In the genomic region with DNA sequence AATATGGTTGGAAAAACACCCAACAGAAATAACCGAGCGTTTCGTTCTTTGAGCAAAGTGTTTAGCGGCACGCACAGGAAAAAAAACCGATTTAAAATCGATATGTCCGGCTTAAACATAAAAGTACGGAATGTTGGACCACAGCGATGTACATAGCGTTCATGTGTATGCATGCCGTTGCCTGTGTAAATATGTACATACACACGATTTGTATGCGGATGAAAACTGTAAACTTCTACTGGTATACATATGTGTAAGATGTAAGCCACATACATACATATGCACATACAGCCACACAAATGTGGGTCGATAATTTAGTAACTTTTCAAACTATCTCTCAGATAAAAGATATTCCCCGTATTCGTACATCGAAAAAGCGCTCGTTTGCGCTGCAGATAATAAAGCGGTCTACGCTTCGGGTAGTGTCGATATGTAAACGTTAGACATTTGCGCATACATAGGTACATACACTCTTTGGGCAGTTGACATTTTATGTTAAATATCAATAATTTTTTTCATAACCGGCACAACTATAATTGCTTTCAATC, we compare ENCODE assay signal across 1 fruit fly cellular context.
TF ChIP-seq lines count a peak whose summit lies in the region.

No protein-coding gene starts in this region.

TF ChIP-seq in whole organism, embryonic, 481 proteins besides CTCF, POLR2A, EP300 and RAD21 (continued from another document and continues in another):
- TF ChIP-seq CG2120 (GFP tag; optimal IDR thresholded peaks at IDR 0.05; lab: Kevin White, UChicago) (no peak), HmgD (GFP tag; optimal IDR thresholded peaks at IDR 0.05; lab: Kevin White, UChicago) (no peak), disco-r (GFP tag; optimal IDR thresholded peaks at IDR 0.05; lab: Kevin White, UChicago) (no peak), CG2875 (GFP tag; optimal IDR thresholded peaks at IDR 0.05; lab: Kevin White, UChicago) (peak; percentile 27), Dp (GFP tag; optimal IDR thresholded peaks at IDR 0.05; lab: Kevin White, UChicago) (no peak), CG17328 (GFP tag; IDR thresholded peaks at IDR 0.05; lab: Robert Waterston, UW) (no peak), CG15479 (GFP tag; optimal IDR thresholded peaks at IDR 0.05; lab: Kevin White, UChicago) (peak; percentile 81), Side (GFP tag; optimal IDR thresholded peaks at IDR 0.05; lab: Kevin White, UChicago) (peak; percentile 1), ato (GFP tag; IDR thresholded peaks at IDR 0.05; lab: Robert Waterston, UW; ENCODE audit: partially characterized antibody) (no peak), sens-2 (GFP tag; IDR thresholded peaks at IDR 0.05; lab: Robert Waterston, UW) (no peak), Six4 (GFP tag; optimal IDR thresholded peaks at IDR 0.05; lab: Kevin White, UChicago) (no peak), peb (GFP tag; IDR thresholded peaks at IDR 0.05; lab: Robert Waterston, UW) (peak; percentile 33; the same call in 1 of the 2 replicates), ac (GFP tag; optimal IDR thresholded peaks at IDR 0.05; lab: Kevin White, UChicago) (peak; percentile 73), CG8765 (GFP tag; IDR thresholded peaks at IDR 0.05; lab: Robert Waterston, UW) (no peak), HLH3B (GFP tag; IDR thresholded peaks at IDR 0.05; lab: Robert Waterston, UW) (peak; percentile 29; the same call in 1 of the 2 replicates), sqz (GFP tag; optimal IDR thresholded peaks at IDR 0.05; lab: Kevin White, UChicago) (peak; percentile 64), CG2712 (tag; optimal IDR thresholded peaks at IDR 0.05; lab: Kevin White, UChicago) (peak; percentile 9), CG14710 (tag; optimal IDR thresholded peaks at IDR 0.05; lab: Kevin White, UChicago) (peak; percentile 50), jing (GFP tag; optimal IDR thresholded peaks at IDR 0.05; lab: Kevin White, UChicago) (no peak), bigmax (GFP tag; optimal IDR thresholded peaks at IDR 0.05; lab: Kevin White, UChicago) (no peak), B-H2 (GFP tag; optimal IDR thresholded peaks at IDR 0.05; lab: Kevin White, UChicago) (peak; percentile 31), Sox102F (GFP tag; optimal IDR thresholded peaks at IDR 0.05; lab: Kevin White, UChicago) (no peak), Ada2b (GFP tag; IDR thresholded peaks at IDR 0.05; lab: Robert Waterston, UW) (no peak), pum (GFP tag; optimal IDR thresholded peaks at IDR 0.05; lab: Kevin White, UChicago) (no peak), Deaf1 (tag; optimal IDR thresholded peaks at IDR 0.05; lab: Kevin White, UChicago) (peak; percentile 81), sob (GFP tag; IDR thresholded peaks at IDR 0.05; lab: Robert Waterston, UW) (no peak; the same call in 1 of the 2 replicates), CG9437 (GFP tag; optimal IDR thresholded peaks at IDR 0.05; lab: Kevin White, UChicago) (no peak), ase (GFP tag; IDR thresholded peaks at IDR 0.05; lab: Robert Waterston, UW) (no peak), CG6254 (GFP tag; optimal IDR thresholded peaks at IDR 0.05; lab: Kevin White, UChicago) (peak; percentile 11), CG33213 (GFP tag; optimal IDR thresholded peaks at IDR 0.05; lab: Kevin White, UChicago) (peak; percentile 41), CG8089 (GFP tag; optimal IDR thresholded peaks at IDR 0.05; lab: Kevin White, UChicago) (peak; percentile 26), sens (GFP tag; lab: Kevin White, UChicago) (peak; percentile 86), sisA (GFP tag; IDR thresholded peaks at IDR 0.05; lab: Robert Waterston, UW) (no peak), fd102C (GFP tag; optimal IDR thresholded peaks at IDR 0.05; lab: Kevin White, UChicago) (peak; percentile 46), CG12104 (GFP tag; optimal IDR thresholded peaks at IDR 0.05; lab: Kevin White, UChicago) (no peak), tll (GFP tag; optimal IDR thresholded peaks at IDR 0.05; lab: Kevin White, UChicago) (no peak), CG13296 (GFP tag; optimal IDR thresholded peaks at IDR 0.05; lab: Kevin White, UChicago) (peak; percentile 80), CG11695 (GFP tag; IDR thresholded peaks at IDR 0.05; lab: Robert Waterston, UW) (peak; percentile 55; the same call in 1 of the 3 replicates), Doc3 (GFP tag; IDR thresholded peaks at IDR 0.05; lab: Robert Waterston, UW; ENCODE audit: partially characterized antibody) (no peak), bowl (GFP tag; IDR thresholded peaks at IDR 0.05; lab: Robert Waterston, UW) (no peak), CG1603 (tag; optimal IDR thresholded peaks at IDR 0.05; lab: Kevin White, UChicago) (peak; percentile 19), luna (GFP tag; optimal IDR thresholded peaks at IDR 0.05; lab: Kevin White, UChicago) (no peak), gsb-n (tag; optimal IDR thresholded peaks at IDR 0.05; lab: Kevin White, UChicago) (no peak), fd64A (GFP tag; optimal IDR thresholded peaks at IDR 0.05; lab: Kevin White, UChicago) (peak; percentile 75), Hr39 (optimal IDR thresholded peaks at IDR 0.05; lab: Kevin White, UChicago) (no peak), CG34376 (GFP tag; optimal IDR thresholded peaks at IDR 0.05; lab: Kevin White, UChicago) (peak; percentile 80), CG1529 (GFP tag; optimal IDR thresholded peaks at IDR 0.05; lab: Kevin White, UChicago) (peak; percentile 40), CG32767 (GFP tag; IDR thresholded peaks at IDR 0.05; lab: Robert Waterston, UW) (peak; percentile 69; the same call in 1 of the 2 replicates), CG43689 (GFP tag; IDR thresholded peaks at IDR 0.05; lab: Robert Waterston, UW) (no peak), lola (GFP tag; optimal IDR thresholded peaks at IDR 0.05; lab: Kevin White, UChicago) (peak in 1 of 3 experiments; percentile 51), NC2α (GFP tag; optimal IDR thresholded peaks at IDR 0.05; lab: Kevin White, UChicago) (no peak), CG3281 (GFP tag; optimal IDR thresholded peaks at IDR 0.05; lab: Kevin White, UChicago) (peak; percentile 45), gt (GFP tag; IDR thresholded peaks at IDR 0.05; lab: Robert Waterston, UW) (no peak), Scr (GFP tag; IDR thresholded peaks at IDR 0.05; lab: Robert Waterston, UW; ENCODE audit: partially characterized antibody) (0 out of 2 replicates have a peak, but pooled peaks have one; percentile 17), CG10654 (GFP tag; optimal IDR thresholded peaks at IDR 0.05; lab: Kevin White, UChicago) (no peak), Atf6 (GFP tag; IDR thresholded peaks at IDR 0.05; lab: Robert Waterston, UW) (no peak; the same call in 1 of the 2 replicates), h (optimal IDR thresholded peaks at IDR 0.05; lab: Kevin White, UChicago) (no peak), Neu2 (GFP tag; optimal IDR thresholded peaks at IDR 0.05; lab: Kevin White, UChicago; ENCODE audit: borderline replicate concordance) (peak; percentile 35), Bdp1 (GFP tag; optimal IDR thresholded peaks at IDR 0.05; lab: Kevin White, UChicago) (no peak), dysf (GFP tag; IDR thresholded peaks at IDR 0.05; lab: Robert Waterston, UW) (no peak), kah (GFP tag; optimal IDR thresholded peaks at IDR 0.05; lab: Kevin White, UChicago) (peak; percentile 55), ken (GFP tag; IDR thresholded peaks at IDR 0.05; lab: Robert Waterston, UW) (no peak), CG12219 (GFP tag; optimal IDR thresholded peaks at IDR 0.05; lab: Kevin White, UChicago) (peak; percentile 20), hkb (optimal IDR thresholded peaks at IDR 0.05; lab: Kevin White, UChicago) (no peak), hkb (GFP tag; IDR thresholded peaks at IDR 0.05; lab: Robert Waterston, UW) (peak; percentile 42; the same call in 1 of the 2 replicates), onecut (GFP tag; IDR thresholded peaks at IDR 0.05; lab: Robert Waterston, UW) (peak; percentile 80), CG33557 (GFP tag; optimal IDR thresholded peaks at IDR 0.05; lab: Kevin White, UChicago) (peak; percentile 87), Nf-YA (GFP tag; IDR thresholded peaks at IDR 0.05; lab: Robert Waterston, UW) (no peak), Pdp1 (GFP tag; optimal IDR thresholded peaks at IDR 0.05; lab: Kevin White, UChicago) (no peak), CG1024 (GFP tag; IDR thresholded peaks at IDR 0.05; lab: Robert Waterston, UW) (peak; percentile 61; the same call in 1 of the 2 replicates), dmrt11E (tag; optimal IDR thresholded peaks at IDR 0.05; lab: Kevin White, UChicago) (peak; percentile 39), CG3407 (GFP tag; optimal IDR thresholded peaks at IDR 0.05; lab: Kevin White, UChicago) (no peak), CG12744 (GFP tag; optimal IDR thresholded peaks at IDR 0.05; lab: Kevin White, UChicago) (no peak), usp (GFP tag; optimal IDR thresholded peaks at IDR 0.05; lab: Kevin White, UChicago) (no peak), kni (GFP tag; optimal IDR thresholded peaks at IDR 0.05; lab: Kevin White, UChicago) (no peak), CG8924 (tag; optimal IDR thresholded peaks at IDR 0.05; lab: Kevin White, UChicago) (peak; percentile 33), corto (GFP tag; optimal IDR thresholded peaks at IDR 0.05; lab: Kevin White, UChicago) (peak; percentile 20), CG17359 (tag; optimal IDR thresholded peaks at IDR 0.05; lab: Kevin White, UChicago) (peak; percentile 34), YL-1 (GFP tag; optimal IDR thresholded peaks at IDR 0.05; lab: Kevin White, UChicago) (no peak), inv (GFP tag; IDR thresholded peaks at IDR 0.05; lab: Robert Waterston, UW; ENCODE audit: partially characterized antibody) (no peak), eve (GFP tag; optimal IDR thresholded peaks at IDR 0.05; lab: Kevin White, UChicago) (peak in 1 of 2 experiments; percentile 91), CG1233 (GFP tag; optimal IDR thresholded peaks at IDR 0.05; lab: Kevin White, UChicago) (peak; percentile 78), CG6272 (GFP tag; IDR thresholded peaks at IDR 0.05; lab: Robert Waterston, UW) (no peak), bbx (GFP tag; IDR thresholded peaks at IDR 0.05; lab: Robert Waterston, UW; ENCODE audit: partially characterized antibody) (no peak), CG12299 (tag; optimal IDR thresholded peaks at IDR 0.05; lab: Kevin White, UChicago) (peak; percentile 55), CG14014 (GFP tag; IDR thresholded peaks at IDR 0.05; lab: Robert Waterston, UW) (peak; percentile 31; the same call in 1 of the 2 replicates), CG13424 (tag; optimal IDR thresholded peaks at IDR 0.05; lab: Kevin White, UChicago) (peak; percentile 34), CG2199 (GFP tag; IDR thresholded peaks at IDR 0.05; lab: Robert Waterston, UW) (peak; percentile 51; the same call in 1 of the 3 replicates), chm (GFP tag; IDR thresholded peaks at IDR 0.05; lab: Robert Waterston, UW) (peak; percentile 80), sug (tag; optimal IDR thresholded peaks at IDR 0.05; lab: Kevin White, UChicago) (peak; percentile 16), PHDP (tag; optimal IDR thresholded peaks at IDR 0.05; lab: Kevin White, UChicago) (no peak), Awh (GFP tag; IDR thresholded peaks at IDR 0.05; lab: Robert Waterston, UW) (no peak; the same call in 1 of the 2 replicates), Kr (GFP tag; optimal IDR thresholded peaks at IDR 0.05; lab: Kevin White, UChicago) (peak; percentile 49), NK7.1 (GFP tag; optimal IDR thresholded peaks at IDR 0.05; lab: Kevin White, UChicago) (no peak), B-H1 (GFP tag; IDR thresholded peaks at IDR 0.05; lab: Robert Waterston, UW) (no peak), CG4707 (GFP tag; optimal IDR thresholded peaks at IDR 0.05; lab: Kevin White, UChicago) (peak; percentile 60), pfk (GFP tag; optimal IDR thresholded peaks at IDR 0.05; lab: Kevin White, UChicago) (peak; percentile 75), grn (GFP tag; optimal IDR thresholded peaks at IDR 0.05; lab: Kevin White, UChicago) (peak; percentile 20), CG17912 (GFP tag; optimal IDR thresholded peaks at IDR 0.05; lab: Kevin White, UChicago) (peak; percentile 44), CG17568 (GFP tag; optimal IDR thresholded peaks at IDR 0.05; lab: Kevin White, UChicago) (peak; percentile 66), nau (GFP tag; optimal IDR thresholded peaks at IDR 0.05; lab: Kevin White, UChicago) (peak; percentile 3), Fer1 (GFP tag; optimal IDR thresholded peaks at IDR 0.05; lab: Kevin White, UChicago) (peak; percentile 49), Stat92E (GFP tag; optimal IDR thresholded peaks at IDR 0.05; lab: Kevin White, UChicago) (no peak), CrebB (tag; optimal IDR thresholded peaks at IDR 0.05; lab: Kevin White, UChicago) (peak; percentile 64), bab2 (GFP tag; optimal IDR thresholded peaks at IDR 0.05; lab: Kevin White, UChicago) (peak; percentile 17), CoRest (tag; optimal IDR thresholded peaks at IDR 0.05; lab: Kevin White, UChicago) (no peak), p53 (GFP tag; optimal IDR thresholded peaks at IDR 0.05; lab: Kevin White, UChicago) (peak; percentile 76), z (GFP tag; IDR thresholded peaks at IDR 0.05; lab: Robert Waterston, UW) (no peak), wdn (GFP tag; IDR thresholded peaks at IDR 0.05; lab: Robert Waterston, UW) (no peak), wor (GFP tag; IDR thresholded peaks at IDR 0.05; lab: Robert Waterston, UW) (no peak), CG15696 (tag; optimal IDR thresholded peaks at IDR 0.05; lab: Kevin White, UChicago) (peak; percentile 83), gem (tag; optimal IDR thresholded peaks at IDR 0.05; lab: Kevin White, UChicago) (no peak), CG8388 (GFP tag; optimal IDR thresholded peaks at IDR 0.05; lab: Kevin White, UChicago) (no peak), CG8281 (tag; optimal IDR thresholded peaks at IDR 0.05; lab: Kevin White, UChicago) (no peak), CG11723 (GFP tag; optimal IDR thresholded peaks at IDR 0.05; lab: Kevin White, UChicago) (peak; percentile 27), zen (tag; optimal IDR thresholded peaks at IDR 0.05; lab: Kevin White, UChicago) (no peak), CG3847 (GFP tag; IDR thresholded peaks at IDR 0.05; lab: Robert Waterston, UW) (no peak), Taf1 (GFP tag; IDR thresholded peaks at IDR 0.05; lab: Robert Waterston, UW) (no peak), insv (GFP tag; optimal IDR thresholded peaks at IDR 0.05; lab: Kevin White, UChicago) (peak in 1 of 2 experiments; percentile 55), Hand (GFP tag; optimal IDR thresholded peaks at IDR 0.05; lab: Kevin White, UChicago) (no peak), CG2202 (tag; optimal IDR thresholded peaks at IDR 0.05; lab: Kevin White, UChicago) (peak; percentile 30), CG10431 (GFP tag; optimal IDR thresholded peaks at IDR 0.05; lab: Kevin White, UChicago) (peak; percentile 19), CG18619 (GFP tag; optimal IDR thresholded peaks at IDR 0.05; lab: Kevin White, UChicago) (no peak), nerfin-1 (tag; optimal IDR thresholded peaks at IDR 0.05; lab: Kevin White, UChicago) (peak; percentile 91), CG16779 (GFP tag; IDR thresholded peaks at IDR 0.05; lab: Robert Waterston, UW) (no peak), CG13123 (GFP tag; optimal IDR thresholded peaks at IDR 0.05; lab: Kevin White, UChicago) (no peak), cg (GFP tag; optimal IDR thresholded peaks at IDR 0.05; lab: Kevin White, UChicago) (peak; percentile 79)
